Fruit fly (Drosophila melanogaster) whole organism, embryonic: ENCODE data around the gene Npc2f.
A peak's percentile ranks its signal among the peaks of the same experiment; 100 is the strongest.

Source experiments
- Antp ChIP-seq: fragments of 200-800 bp; sonication (Bioruptor generic); optimal IDR thresholded peaks from 3 replicates; lab custom pipeline; 2016; ENCODE audit warnings: missing biosample characterization, missing genetic modification characterization
- Bdp1 ChIP-seq: fragments of 200-800 bp; sonication (Bioruptor generic); optimal IDR thresholded peaks from 3 replicates; lab custom pipeline; 2016; ENCODE audit warnings: missing biosample characterization, missing genetic modification characterization
- C15 ChIP-seq: fragments of 200-800 bp; sonication (Bioruptor generic); IDR thresholded peaks from 3 replicates; pipeline ENCODE4 v1.3.6; 2022; ENCODE audit warnings: missing biosample characterization, missing genetic modification characterization
- CG10267 ChIP-seq: fragments of 200-800 bp; sonication (Bioruptor generic); optimal IDR thresholded peaks from 2 replicates; lab custom pipeline; 2018; ENCODE audit warnings: missing biosample characterization, mild to moderate bottlenecking, missing genetic modification characterization, moderate library complexity
- CG11398 ChIP-seq: fragments of 200-800 bp; sonication (Bioruptor generic); optimal IDR thresholded peaks from 2 replicates; lab custom pipeline; 2016; ENCODE audit warnings: missing biosample characterization, missing genetic modification characterization
- CG11695 ChIP-seq: fragments of 200-800 bp; sonication (Bioruptor generic); IDR thresholded peaks from 3 replicates; pipeline ENCODE4 v1.3.6; 2022; ENCODE audit warnings: missing biosample characterization, missing genetic modification characterization
- CG12744 ChIP-seq: fragments of 200-800 bp; sonication (Bioruptor generic); optimal IDR thresholded peaks from 2 replicates; lab custom pipeline; 2016; ENCODE audit warnings: missing biosample characterization, missing genetic modification characterization
- CG12769 ChIP-seq: fragments of 200-800 bp; sonication (Bioruptor generic); optimal IDR thresholded peaks from 2 replicates; lab custom pipeline; 2019; ENCODE audit warnings: missing biosample characterization, mild to moderate bottlenecking, missing genetic modification characterization, moderate library complexity
- CG12942 ChIP-seq: fragments of 200-800 bp; sonication (Bioruptor generic); optimal IDR thresholded peaks from 3 replicates; lab custom pipeline; 2016; ENCODE audit warnings: missing biosample characterization, missing genetic modification characterization
- CG15696 ChIP-seq: fragments of 200-800 bp; sonication (Bioruptor generic); optimal IDR thresholded peaks from 2 replicates; lab custom pipeline; 2019; ENCODE audit warnings: missing biosample characterization, mild to moderate bottlenecking, missing genetic modification characterization, moderate library complexity
- CG18619 ChIP-seq: fragments of 200-800 bp; sonication (Bioruptor generic); optimal IDR thresholded peaks from 3 replicates; lab custom pipeline; 2017; ENCODE audit warnings: missing biosample characterization, mild to moderate bottlenecking, missing genetic modification characterization
- CG2199 ChIP-seq: fragments of 200-800 bp; sonication (Bioruptor generic); IDR thresholded peaks from 3 replicates; pipeline ENCODE4 v1.3.6; 2022; ENCODE audit warnings: missing biosample characterization, missing genetic modification characterization
- CG2678 ChIP-seq: fragments of 200-800 bp; sonication (Bioruptor generic); optimal IDR thresholded peaks from 3 replicates; lab custom pipeline; 2019; ENCODE audit warnings: missing biosample characterization, mild to moderate bottlenecking, missing genetic modification characterization, moderate library complexity
- CG4424 ChIP-seq: fragments of 200-800 bp; sonication (Bioruptor generic); optimal IDR thresholded peaks from 3 replicates; lab custom pipeline; 2016; ENCODE audit warnings: missing biosample characterization, missing genetic modification characterization
- CG4730 ChIP-seq: fragments of 200-800 bp; sonication (Bioruptor generic); IDR thresholded peaks from 2 replicates; pipeline ENCODE4 v1.3.6; 2022; ENCODE audit warnings: missing biosample characterization, missing genetic modification characterization
- CG5180 ChIP-seq: fragments of 200-800 bp; sonication (Bioruptor generic); optimal IDR thresholded peaks from 3 replicates; lab custom pipeline; 2017; ENCODE audit warnings: missing biosample characterization, missing genetic modification characterization, mild to moderate bottlenecking, moderate library complexity, missing genetic modification reagents
- CG6683 ChIP-seq: fragments of 200-800 bp; sonication (Bioruptor generic); optimal IDR thresholded peaks from 2 replicates; lab custom pipeline; 2017; ENCODE audit warnings: missing biosample characterization, mild to moderate bottlenecking, missing genetic modification characterization, missing genetic modification reagents
- CG7928 ChIP-seq: fragments of 200-800 bp; sonication (Bioruptor generic); optimal IDR thresholded peaks from 2 replicates; lab custom pipeline; 2017; ENCODE audit warnings: missing biosample characterization, mild to moderate bottlenecking, missing genetic modification characterization
- CG7963 ChIP-seq: fragments of 200-800 bp; sonication (Bioruptor generic); IDR thresholded peaks from 3 replicates; pipeline ENCODE4 v1.3.6; 2022; ENCODE audit warnings: missing biosample characterization, missing genetic modification characterization; ENCODE audit not compliant: partially characterized antibody
- CG8765 ChIP-seq: fragments of 200-800 bp; sonication (Bioruptor generic); IDR thresholded peaks from 2 replicates; pipeline ENCODE4 v1.3.6; 2022; ENCODE audit warnings: missing biosample characterization, missing genetic modification characterization
- CG9817 ChIP-seq: fragments of 200-800 bp; sonication (Bioruptor generic); optimal IDR thresholded peaks from 2 replicates; lab custom pipeline; 2018; ENCODE audit warnings: missing biosample characterization, mild to moderate bottlenecking, missing genetic modification characterization, moderate library complexity
- D19A ChIP-seq: fragments of 200-800 bp; optimal IDR thresholded peaks from 3 replicates; lab custom pipeline; 2019; ENCODE audit warnings: missing biosample characterization, mild to moderate bottlenecking, missing genetic modification characterization, moderate library complexity
- E2f2 ChIP-seq: fragments of 200-800 bp; sonication (Bioruptor generic); IDR thresholded peaks from 2 replicates; pipeline ENCODE4 v1.3.6; 2022; ENCODE audit warnings: missing biosample characterization, missing genetic modification characterization
- Gug ChIP-seq: fragments of 200-800 bp; sonication (Bioruptor generic); IDR thresholded peaks from 4 replicates; pipeline ENCODE4 v1.3.6; 2022; ENCODE audit warnings: missing biosample characterization, missing genetic modification characterization
- Hr39 ChIP-seq: fragments of >200 bp; optimal IDR thresholded peaks from 2 replicates; lab custom pipeline; 2017
- Lhr ChIP-seq: fragments of 200-800 bp; sonication (Bioruptor generic); optimal IDR thresholded peaks from 3 replicates; lab custom pipeline; 2017; ENCODE audit warnings: mild to moderate bottlenecking, missing biosample characterization, missing genetic modification reagents, missing genetic modification characterization
- Mad ChIP-seq: fragments of 200-800 bp; sonication (Bioruptor generic); optimal IDR thresholded peaks from 2 replicates; lab custom pipeline; 2016; ENCODE audit warnings: missing biosample characterization, missing genetic modification characterization
- Myb ChIP-seq: fragments of 200-800 bp; sonication (Bioruptor generic); optimal IDR thresholded peaks from 2 replicates; lab custom pipeline; 2016; ENCODE audit warnings: missing biosample characterization, missing genetic modification characterization
- Nf-YC ChIP-seq: fragments of 200-800 bp; optimal IDR thresholded peaks from 3 replicates; lab custom pipeline; 2019; ENCODE audit warnings: missing biosample characterization, mild to moderate bottlenecking, missing genetic modification characterization, moderate library complexity
- Opbp ChIP-seq: fragments of 200-800 bp; sonication (Bioruptor generic); IDR thresholded peaks from 3 replicates; pipeline ENCODE4 v1.3.6; 2022; ENCODE audit warnings: missing biosample characterization, missing genetic modification characterization; ENCODE audit not compliant: partially characterized antibody
- Sox102F ChIP-seq: fragments of 200-800 bp; sonication (Bioruptor generic); optimal IDR thresholded peaks from 2 replicates; lab custom pipeline; 2018; ENCODE audit warnings: missing biosample characterization, mild to moderate bottlenecking, missing genetic modification characterization, moderate library complexity
- Taf1 ChIP-seq: fragments of 200-800 bp; sonication (Bioruptor generic); IDR thresholded peaks from 2 replicates; pipeline ENCODE4 v1.3.6; 2022; ENCODE audit warnings: missing biosample characterization, missing genetic modification characterization
- Xrp1 ChIP-seq: fragments of 200-800 bp; sonication (Bioruptor generic); IDR thresholded peaks from 2 replicates; pipeline ENCODE4 v1.3.6; 2022; ENCODE audit warnings: missing biosample characterization, missing genetic modification characterization
- ac ChIP-seq: fragments of 200-800 bp; sonication (Bioruptor generic); optimal IDR thresholded peaks from 3 replicates; lab custom pipeline; 2017; ENCODE audit warnings: missing biosample characterization, mild to moderate bottlenecking, missing genetic modification characterization
- bbx ChIP-seq: fragments of 200-800 bp; sonication (Bioruptor generic); IDR thresholded peaks from 2 replicates; pipeline ENCODE4 v1.3.6; 2022; ENCODE audit warnings: missing biosample characterization, missing genetic modification characterization; ENCODE audit not compliant: partially characterized antibody
- cad ChIP-seq: fragments of >200 bp; optimal IDR thresholded peaks from 2 replicates; lab custom pipeline; 2017; ENCODE audit warnings: missing biosample characterization, missing genetic modification characterization
- cas ChIP-seq: fragments of 200-800 bp; sonication (Bioruptor generic); IDR thresholded peaks from 2 replicates; pipeline ENCODE4 v1.3.6; 2022; ENCODE audit warnings: missing biosample characterization, missing genetic modification characterization
- chn ChIP-seq: fragments of 200-800 bp; sonication (Bioruptor generic); optimal IDR thresholded peaks from 2 replicates; lab custom pipeline; 2016; ENCODE audit warnings: missing biosample characterization, missing genetic modification characterization
- crp ChIP-seq, 2 experiments: fragments of 200-800 bp; sonication (Bioruptor generic); optimal IDR thresholded peaks; 2 replicates in 1 of 2; 3 replicates in 1 of 2; lab custom pipeline; 2017; ENCODE audit warnings: missing biosample characterization in 2 of 2, missing genetic modification characterization in 2 of 2, mild to moderate bottlenecking in 1 of 2, moderate library complexity in 1 of 2
- danr ChIP-seq: fragments of 200-800 bp; sonication (Bioruptor generic); IDR thresholded peaks from 2 replicates; pipeline ENCODE4 v1.3.6; 2022; ENCODE audit warnings: missing biosample characterization, missing genetic modification characterization
- emc ChIP-seq: fragments of 200-800 bp; sonication (Bioruptor generic); optimal IDR thresholded peaks from 2 replicates; lab custom pipeline; 2016; ENCODE audit warnings: missing biosample characterization, missing genetic modification characterization
- gce ChIP-seq: fragments of 200-800 bp; sonication (Bioruptor generic); IDR thresholded peaks from 3 replicates; pipeline ENCODE4 v1.3.6; 2022; ENCODE audit warnings: missing biosample characterization, missing genetic modification characterization
- gem ChIP-seq: fragments of 200-800 bp; sonication (Bioruptor generic); optimal IDR thresholded peaks from 2 replicates; lab custom pipeline; 2019; ENCODE audit warnings: missing biosample characterization, mild to moderate bottlenecking, missing genetic modification characterization, moderate library complexity
- lab ChIP-seq: fragments of 200-800 bp; sonication (Bioruptor generic); optimal IDR thresholded peaks from 3 replicates; lab custom pipeline; 2017; ENCODE audit warnings: missing biosample characterization, missing genetic modification characterization, mild to moderate bottlenecking, moderate library complexity, missing genetic modification reagents
- onecut ChIP-seq: fragments of 200-800 bp; sonication (Bioruptor generic); IDR thresholded peaks from 2 replicates; pipeline ENCODE4 v1.3.6; 2022; ENCODE audit warnings: missing biosample characterization, missing genetic modification characterization
- org-1 ChIP-seq: fragments of 200-800 bp; sonication (Bioruptor generic); optimal IDR thresholded peaks from 2 replicates; lab custom pipeline; 2017; ENCODE audit warnings: missing biosample characterization, missing genetic modification characterization
- repo ChIP-seq: fragments of 200-800 bp; sonication (Bioruptor generic); optimal IDR thresholded peaks from 2 replicates; lab custom pipeline; 2016; ENCODE audit warnings: missing biosample characterization, missing genetic modification characterization
- sima ChIP-seq: fragments of 200-800 bp; sonication (Bioruptor generic); optimal IDR thresholded peaks from 2 replicates; lab custom pipeline; 2016; ENCODE audit warnings: missing biosample characterization, missing genetic modification characterization
- tio ChIP-seq: fragments of 200-800 bp; sonication (Bioruptor generic); optimal IDR thresholded peaks from 2 replicates; lab custom pipeline; 2017; ENCODE audit warnings: missing biosample characterization, missing genetic modification characterization, inconsistent platforms

The Npc2f gene

DNA sequence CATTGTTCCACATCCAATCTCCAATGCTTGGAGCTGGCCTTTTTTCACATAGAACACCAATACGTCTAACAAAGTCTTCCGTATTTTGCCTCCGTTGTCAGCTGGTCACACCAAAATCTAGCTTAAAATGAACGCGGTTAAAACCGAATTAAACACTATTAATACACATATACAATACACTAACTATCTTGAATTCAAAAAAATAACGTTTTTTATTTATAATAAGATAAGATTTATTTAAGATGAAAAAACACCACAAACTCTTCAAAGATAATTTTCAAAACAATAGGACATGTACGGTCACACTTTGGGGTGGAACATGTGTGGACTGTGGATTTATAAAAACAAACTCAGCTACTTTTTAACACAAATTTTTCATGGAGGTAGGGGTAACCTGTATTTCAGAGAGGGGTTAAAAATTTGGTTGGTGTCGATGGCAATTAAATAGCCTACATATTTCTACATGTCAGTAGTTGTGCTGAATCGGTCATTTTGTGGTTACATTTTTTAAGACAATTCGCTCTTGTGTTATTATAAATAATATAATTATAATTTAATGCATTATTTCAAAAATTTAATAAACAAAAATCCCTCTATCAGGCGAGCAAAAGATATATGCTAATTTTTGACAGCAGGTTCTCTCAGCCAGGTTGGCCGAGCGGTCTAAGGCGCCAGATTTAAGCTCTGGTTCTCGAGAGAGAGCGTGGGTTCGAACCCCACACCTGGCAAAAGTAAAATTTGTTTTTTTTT is 25.2 kb upstream of the Npc2f start, which contains the start of gene CG13605 (continued):
- TF ChIP-seq Gug (peak; percentile 61; the same call in 2 of the 4 replicates), Nf-YC (tag; lab: Kevin White, UChicago) (peak; percentile 55), Xrp1 (GFP tag; lab: Robert Waterston, UW) (peak; percentile 76), CG12942 (GFP tag; lab: Kevin White, UChicago) (peak; percentile 62), ac (GFP tag; lab: Kevin White, UChicago) (no peak), CG11398 (GFP tag; lab: Kevin White, UChicago) (no peak), lab (GFP tag; lab: Kevin White, UChicago) (peak; percentile 92), CG15696 (tag; lab: Kevin White, UChicago) (peak; percentile 36), Hr39 (no peak), gem (tag; lab: Kevin White, UChicago) (peak; percentile 86), org-1 (peak; percentile 58), onecut (GFP tag; lab: Robert Waterston, UW) (peak; percentile 51), Myb (peak; percentile 23), CG9817 (peak; percentile 61), C15 (GFP tag; lab: Robert Waterston, UW) (peak; percentile 44; the same call in 1 of the 3 replicates), CG4424 (GFP tag; lab: Kevin White, UChicago) (peak; percentile 64), CG5180 (GFP tag; lab: Kevin White, UChicago) (peak; percentile 31), CG7963 (no peak), CG4730 (GFP tag; lab: Robert Waterston, UW) (peak; percentile 48; the same call in 1 of the 2 replicates), crp (GFP tag; optimal IDR thresholded peaks at IDR 0.05; lab: Kevin White, UChicago) (no peak), emc (GFP tag; lab: Kevin White, UChicago) (no peak), CG11695 (peak; percentile 81), sima (GFP tag; lab: Kevin White, UChicago) (no peak), CG12769 (tag; lab: Kevin White, UChicago) (no peak), Bdp1 (peak; percentile 97), CG7928 (peak; percentile 50), E2f2 (GFP tag; lab: Robert Waterston, UW) (peak; percentile 83), cas (GFP tag; lab: Robert Waterston, UW) (peak; percentile 74), gce (GFP tag; lab: Robert Waterston, UW) (peak; percentile 54; the same call in 1 of the 3 replicates), Sox102F (peak; percentile 82), Antp (GFP tag; lab: Kevin White, UChicago) (peak; percentile 59), Lhr (peak; percentile 45), CG2678 (tag; lab: Kevin White, UChicago) (peak; percentile 87), CG18619 (GFP tag; lab: Kevin White, UChicago) (peak; percentile 63), Mad (GFP tag; lab: Kevin White, UChicago) (no peak), CG8765 (GFP tag; lab: Robert Waterston, UW) (no peak), D19A (tag; lab: Kevin White, UChicago) (peak; percentile 67), danr (GFP tag; lab: Robert Waterston, UW) (0 out of 2 replicates have a peak, but pooled peaks have one; percentile 27), tio (peak; percentile 69), cad (GFP tag; lab: Kevin White, UChicago) (no peak), CG12744 (GFP tag; lab: Kevin White, UChicago) (peak; percentile 35), CG6683 (GFP tag; lab: Kevin White, UChicago) (peak; percentile 59), Taf1 (GFP tag; lab: Robert Waterston, UW) (peak; percentile 61; the same call in 1 of the 2 replicates), CG10267 (tag; lab: Kevin White, UChicago) (peak; percentile 72), chn (GFP tag; lab: Kevin White, UChicago) (peak; percentile 63), bbx (peak; percentile 59), repo (GFP tag; lab: Kevin White, UChicago) (peak; percentile 36), Opbp (GFP tag; lab: Robert Waterston, UW) (peak; percentile 64; the same call in 2 of the 3 replicates), CG2199 (GFP tag; lab: Robert Waterston, UW) (0 out of 3 replicates have a peak, but pooled peaks have one; percentile 17)
